Worm (Caenorhabditis elegans) whole organism, L2 larva: Measurements from ENCODE around the gene sir-2.3.

Experiments used
- C34F6.9 ChIP-seq: fragments of 150-350 bp; optimal IDR thresholded peaks from 2 replicates; lab custom pipeline; 2014; ENCODE audit warnings: missing biosample characterization, missing genetic modification characterization
- F13H6.1 ChIP-seq: sonication (generic microtip); optimal IDR thresholded peaks from 2 replicates; lab custom pipeline; 2016; ENCODE audit warnings: missing genetic modification characterization, missing compliant biosample characterization
- R02D3.7 ChIP-seq: fragments of 150-350 bp; optimal IDR thresholded peaks from 2 replicates; lab custom pipeline; 2014; ENCODE audit warnings: missing biosample characterization, missing genetic modification characterization
- Y55F3AM.14 ChIP-seq: fragments of 200-800 bp; sonication (Bioruptor generic); optimal IDR thresholded peaks from 2 replicates; lab custom pipeline; 2018; ENCODE audit warnings: mild to moderate bottlenecking, missing genetic modification characterization, missing compliant biosample characterization
- ZK546.5 ChIP-seq: sonication (generic microtip); optimal IDR thresholded peaks from 2 replicates; lab custom pipeline; 2017; ENCODE audit warnings: missing biosample characterization, missing genetic modification characterization
- alr-1 ChIP-seq: fragments of 150-350 bp; optimal IDR thresholded peaks from 2 replicates; lab custom pipeline; 2014; ENCODE audit warnings: missing biosample characterization, missing genetic modification characterization
- blmp-1 ChIP-seq: sonication (generic microtip); optimal IDR thresholded peaks from 2 replicates; lab custom pipeline; 2017; ENCODE audit warnings: missing genetic modification characterization, mild to moderate bottlenecking, missing compliant biosample characterization, antibody characterized with exemption, moderate library complexity; ENCODE audit not compliant: insufficient read depth
- ceh-16 ChIP-seq: fragments of 150-350 bp; optimal IDR thresholded peaks from 2 replicates; lab custom pipeline; 2014; ENCODE audit warnings: missing biosample characterization, missing genetic modification characterization
- ceh-82 ChIP-seq: fragments of 150-350 bp; optimal IDR thresholded peaks from 2 replicates; lab custom pipeline; 2014; ENCODE audit warnings: missing biosample characterization, missing genetic modification characterization
- crh-2 ChIP-seq: sonication (generic microtip); optimal IDR thresholded peaks from 2 replicates; lab custom pipeline; 2017; ENCODE audit warnings: missing biosample characterization, missing genetic modification characterization
- egl-27 ChIP-seq: sonication (generic microtip); optimal IDR thresholded peaks from 3 replicates; lab custom pipeline; 2017; ENCODE audit warnings: missing biosample characterization, missing genetic modification reagents, missing genetic modification characterization
- elt-1 ChIP-seq: fragments of 150-350 bp; optimal IDR thresholded peaks from 2 replicates; lab custom pipeline; 2014; ENCODE audit warnings: missing biosample characterization, missing genetic modification characterization
- fos-1 ChIP-seq: fragments of 150-350 bp; optimal IDR thresholded peaks from 2 replicates; lab custom pipeline; 2014; ENCODE audit warnings: missing biosample characterization, missing genetic modification characterization
- gmeb-1 ChIP-seq: fragments of 150-350 bp; optimal IDR thresholded peaks from 2 replicates; lab custom pipeline; 2014; ENCODE audit warnings: missing biosample characterization, missing genetic modification characterization
- lin-11 ChIP-seq: fragments of 150-350 bp; sonication (generic microtip); optimal IDR thresholded peaks from 2 replicates; lab custom pipeline; 2014; ENCODE audit warnings: missing biosample characterization, missing genetic modification characterization, inconsistent platforms, mixed read lengths
- lin-13 ChIP-seq: fragments of 150-350 bp; optimal IDR thresholded peaks from 2 replicates; lab custom pipeline; 2014; ENCODE audit warnings: missing biosample characterization, missing genetic modification reagents, missing genetic modification characterization
- lsy-2 ChIP-seq, 2 experiments: fragments of 150-350 bp in 1 of 2; sonication (generic microtip) in 1 of 2; optimal IDR thresholded peaks; 2 replicates each; lab custom pipeline; 2014 to 2017; ENCODE audit warnings: missing biosample characterization in 2 of 2, missing genetic modification characterization in 2 of 2
- mbf-1 ChIP-seq: sonication (generic microtip); optimal IDR thresholded peaks from 2 replicates; lab custom pipeline; 2017; ENCODE audit warnings: missing biosample characterization, missing genetic modification characterization
- mdl-1 ChIP-seq, 2 experiments: fragments of 150-350 bp in 1 of 2; sonication (generic microtip) in 1 of 2; optimal IDR thresholded peaks; 2 replicates each; lab custom pipeline; 2017; ENCODE audit warnings: missing biosample characterization in 2 of 2, missing genetic modification characterization in 2 of 2
- nhr-10 ChIP-seq: sonication (generic microtip); optimal IDR thresholded peaks from 2 replicates; lab custom pipeline; 2017; ENCODE audit warnings: missing biosample characterization, missing genetic modification characterization
- nhr-129 ChIP-seq: fragments of 150-350 bp; optimal IDR thresholded peaks from 2 replicates; lab custom pipeline; 2014; ENCODE audit warnings: missing biosample characterization, missing genetic modification characterization
- nhr-21 ChIP-seq: fragments of 150-350 bp; optimal IDR thresholded peaks from 2 replicates; lab custom pipeline; 2014; ENCODE audit warnings: missing biosample characterization, missing genetic modification characterization
- nhr-23 ChIP-seq: fragments of 150-350 bp; optimal IDR thresholded peaks from 2 replicates; lab custom pipeline; 2014; ENCODE audit warnings: missing biosample characterization, missing genetic modification reagents, missing genetic modification characterization
- nhr-237 ChIP-seq: fragments of 150-350 bp; optimal IDR thresholded peaks from 2 replicates; lab custom pipeline; 2014; ENCODE audit warnings: missing biosample characterization, missing genetic modification characterization
- nhr-25 ChIP-seq: fragments of 150-350 bp; sonication (generic microtip); optimal IDR thresholded peaks from 3 replicates; lab custom pipeline; 2014; ENCODE audit warnings: missing biosample characterization, missing genetic modification characterization
- nhr-6 ChIP-seq: fragments of 150-350 bp; optimal IDR thresholded peaks from 2 replicates; lab custom pipeline; 2014; ENCODE audit warnings: missing biosample characterization, missing genetic modification characterization
- peb-1 ChIP-seq: fragments of 150-350 bp; optimal IDR thresholded peaks from 2 replicates; lab custom pipeline; 2014; ENCODE audit warnings: missing biosample characterization, missing genetic modification characterization
- sem-4 ChIP-seq: fragments of 150-350 bp; optimal IDR thresholded peaks from 2 replicates; lab custom pipeline; 2014; ENCODE audit warnings: missing biosample characterization, missing genetic modification reagents, missing genetic modification characterization
- skn-1 ChIP-seq: sonication (generic microtip); optimal IDR thresholded peaks from 2 replicates; lab custom pipeline; 2017; ENCODE audit warnings: missing biosample characterization, missing genetic modification characterization
- sma-3 ChIP-seq: sonication (generic microtip); optimal IDR thresholded peaks from 2 replicates; lab custom pipeline; 2016; ENCODE audit warnings: missing genetic modification reagents, missing genetic modification characterization, missing compliant biosample characterization
- sma-9 ChIP-seq, 2 experiments: fragments of 150-350 bp in 1 of 2; sonication (generic microtip) in 1 of 2; optimal IDR thresholded peaks; 2 replicates each; lab custom pipeline; 2014 to 2016; ENCODE audit warnings: missing genetic modification characterization in 2 of 2, mild to moderate bottlenecking in 1 of 2, missing biosample characterization in 1 of 2, missing compliant biosample characterization in 1 of 2, missing genetic modification reagents in 1 of 2, moderate library complexity in 1 of 2
- snpc-4 ChIP-seq: fragments of 150-350 bp; optimal IDR thresholded peaks from 2 replicates; lab custom pipeline; 2014; ENCODE audit warnings: missing biosample characterization, missing genetic modification characterization
- unc-39 ChIP-seq: fragments of 150-350 bp; optimal IDR thresholded peaks from 2 replicates; lab custom pipeline; 2014; ENCODE audit warnings: missing biosample characterization, missing genetic modification characterization
- unc-62 ChIP-seq: fragments of 150-350 bp; optimal IDR thresholded peaks from 2 replicates; lab custom pipeline; 2014; ENCODE audit warnings: missing biosample characterization, missing genetic modification reagents, missing genetic modification characterization
- zag-1 ChIP-seq: fragments of 150-350 bp; optimal IDR thresholded peaks from 2 replicates; lab custom pipeline; 2014; ENCODE audit warnings: missing biosample characterization, missing genetic modification characterization
- ztf-1 ChIP-seq: fragments of 200-800 bp; sonication (Bioruptor generic); conservative IDR thresholded peaks from 2 replicates; pipeline ENCODE4 v1.3.6; 2022; ENCODE audit warnings: missing genetic modification characterization, missing compliant biosample characterization
- ztf-4 ChIP-seq: fragments of 150-350 bp; optimal IDR thresholded peaks from 2 replicates; lab custom pipeline; 2014; ENCODE audit warnings: missing biosample characterization, missing genetic modification characterization

The sir-2.3 gene

DNA sequence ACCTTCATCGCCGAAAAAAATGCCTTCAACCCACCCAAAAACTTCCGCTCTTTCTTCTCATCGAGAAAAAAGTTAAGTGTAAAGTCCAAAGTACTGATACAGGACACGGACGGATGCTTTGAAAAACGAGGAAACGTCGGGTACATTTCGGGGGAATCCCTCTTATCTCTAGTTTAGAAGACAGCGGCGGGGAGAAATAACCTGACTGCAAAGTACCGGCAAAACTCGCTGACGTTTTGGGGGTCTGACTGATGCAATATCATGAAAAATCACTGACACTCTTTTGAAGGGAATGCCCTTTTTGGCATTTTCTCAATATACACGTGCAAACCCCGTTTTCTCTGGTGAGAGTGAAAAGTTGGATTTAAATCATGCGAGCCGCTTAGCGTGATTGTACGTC lies 25.0 kb downstream of the sir-2.3 start (continued):
- TF ChIP-seq ztf-4 (tag; lab: Kevin White, UChicago) (peak; percentile 34), peb-1 (tag; lab: Kevin White, UChicago) (no peak), alr-1 (no peak), blmp-1 (tag; lab: Kevin White, UChicago) (peak; percentile 83)
- TF ChIP-seq, all 48 proteins: peak for 19

- TF ChIP-seq blmp-1 (tag; lab: Kevin White, UChicago) (peak; percentile 38), sma-9 (GFP tag; optimal IDR thresholded peaks at IDR 0.05; lab: Kevin White, UChicago) (peak; percentile 41), sma-9 (tag; optimal IDR thresholded peaks at IDR 0.05; lab: Kevin White, UChicago) (no peak), mbf-1 (tag; lab: Kevin White, UChicago) (no peak), nhr-6 (tag; lab: Kevin White, UChicago) (no peak), sem-4 (peak; percentile 32), snpc-4 (no peak), nhr-129 (tag; lab: Kevin White, UChicago) (peak; percentile 68), lsy-2 (tag; optimal IDR thresholded peaks at IDR 0.05; lab: Kevin White, UChicago) (no peak), peb-1 (tag; lab: Kevin White, UChicago) (no peak), nhr-21 (tag; lab: Kevin White, UChicago) (peak; percentile 80), nhr-10 (tag; lab: Kevin White, UChicago) (no peak), unc-62 (no peak), nhr-237 (tag; lab: Kevin White, UChicago) (no peak), sma-3 (GFP tag; lab: Kevin White, UChicago) (no peak), ZK546.5 (no peak), nhr-25 (tag; lab: Kevin White, UChicago) (peak; percentile 54), elt-1 (tag; lab: Kevin White, UChicago) (no peak), crh-2 (tag; lab: Kevin White, UChicago) (no peak)
Measured at ce11 chrX:13357673-13358072, 26.2 kb downstream of the sir-2.3 start.

DNA sequence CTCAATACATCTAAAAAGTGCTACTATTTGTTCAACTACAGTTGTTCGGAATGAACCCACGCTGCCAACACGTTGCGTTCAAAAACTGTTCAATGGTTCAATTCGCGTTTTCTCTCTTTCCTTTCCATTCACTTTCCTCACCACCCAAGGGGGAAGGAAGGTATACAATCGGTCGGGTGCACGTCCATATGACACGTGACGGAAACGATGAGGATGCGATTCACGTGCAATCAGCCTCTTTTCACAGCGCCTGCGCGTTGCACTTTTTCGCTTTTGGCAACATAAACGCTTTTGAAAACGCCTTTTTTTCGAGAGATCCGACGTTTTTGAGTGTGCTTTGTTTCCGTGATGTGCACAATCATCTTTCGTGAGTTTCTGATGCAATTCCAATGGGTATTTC lies 27.1 kb downstream of the sir-2.3 start:
- TF ChIP-seq nhr-237 (tag; lab: Kevin White, UChicago): no peak
- peak; percentile 76 for TF ChIP-seq fos-1
- TF ChIP-seq ztf-1 (GFP tag; lab: Robert Waterston, UW): no peak
- peak; percentile 79 for TF ChIP-seq Y55F3AM.14 (GFP tag; lab: Kevin White, UChicago)
- no peak for TF ChIP-seq snpc-4
- TF ChIP-seq lin-11 (tag; lab: Kevin White, UChicago): no peak
- no peak for TF ChIP-seq elt-1 (tag; lab: Kevin White, UChicago)
- peak; percentile 96 for TF ChIP-seq egl-27 (tag; lab: Kevin White, UChicago)
- no peak for TF ChIP-seq alr-1
- TF ChIP-seq lsy-2 (tag; optimal IDR thresholded peaks at IDR 0.05; lab: Kevin White, UChicago): peak in 1 of 2 experiments; percentile 76
- TF ChIP-seq mdl-1 (tag; optimal IDR thresholded peaks at IDR 0.05; lab: Kevin White, UChicago): peak; percentile 77 to 96
- peak; percentile 89 for TF ChIP-seq sma-3 (GFP tag; lab: Kevin White, UChicago)
- TF ChIP-seq nhr-23 (tag; lab: Kevin White, UChicago): no peak
- TF ChIP-seq gmeb-1: peak; percentile 72
- TF ChIP-seq nhr-21 (tag; lab: Kevin White, UChicago): peak; percentile 97
- peak; percentile 79 for TF ChIP-seq C34F6.9 (tag; lab: Kevin White, UChicago)
- peak; percentile 51 for TF ChIP-seq sem-4
- TF ChIP-seq nhr-129 (tag; lab: Kevin White, UChicago): peak; percentile 98
- TF ChIP-seq blmp-1 (tag; lab: Kevin White, UChicago): peak; percentile 98
- TF ChIP-seq R02D3.7: no peak
- TF ChIP-seq ceh-82: no peak
- peak; percentile 25 for TF ChIP-seq lin-13 (GFP tag; lab: Kevin White, UChicago)
- TF ChIP-seq F13H6.1 (tag; lab: Kevin White, UChicago): peak; percentile 95
- TF ChIP-seq skn-1: peak; percentile 32
- TF ChIP-seq unc-39: no peak
- TF ChIP-seq mbf-1 (tag; lab: Kevin White, UChicago): no peak
- peak; percentile 96 for TF ChIP-seq nhr-25 (tag; lab: Kevin White, UChicago)
- TF ChIP-seq nhr-6 (tag; lab: Kevin White, UChicago): peak; percentile 68
- peak; percentile 93 for TF ChIP-seq crh-2 (tag; lab: Kevin White, UChicago)
- TF ChIP-seq sma-9 (GFP tag; optimal IDR thresholded peaks at IDR 0.05; lab: Kevin White, UChicago): peak; percentile 99
- TF ChIP-seq sma-9 (tag; optimal IDR thresholded peaks at IDR 0.05; lab: Kevin White, UChicago): peak; percentile 66
- TF ChIP-seq zag-1: no peak
- TF ChIP-seq ceh-16 (tag; lab: Kevin White, UChicago): no peak
